Fruit fly (Drosophila melanogaster) whole organism, prepupa: Measurements from ENCODE around the gene Tcs4.
A peak's percentile ranks its signal among the peaks of the same experiment; 100 is the strongest.

Source experiments
- CG10631 ChIP-seq: fragments of 200-800 bp; sonication (Bioruptor generic); optimal IDR thresholded peaks from 2 replicates; lab custom pipeline; 2016; ENCODE audit warnings: missing biosample characterization, missing genetic modification characterization
- CG10669 ChIP-seq: fragments of 200-800 bp; sonication (Bioruptor generic); optimal IDR thresholded peaks from 3 replicates; lab custom pipeline; 2018; ENCODE audit warnings: missing biosample characterization, mild to moderate bottlenecking, missing genetic modification characterization, moderate library complexity
- CG11294 ChIP-seq: fragments of 200-800 bp; sonication (Bioruptor generic); IDR thresholded peaks from 2 replicates; pipeline ENCODE4 v1.3.6; 2022; ENCODE audit warnings: missing biosample characterization, missing genetic modification characterization
- CG11762 ChIP-seq: fragments of 200-800 bp; sonication (Bioruptor generic); optimal IDR thresholded peaks from 3 replicates; lab custom pipeline; 2016; ENCODE audit warnings: missing biosample characterization, missing genetic modification characterization; ENCODE audit not compliant: insufficient read depth
- CG15336 ChIP-seq: fragments of 200-800 bp; sonication (Bioruptor generic); IDR thresholded peaks from 2 replicates; pipeline ENCODE4 v1.3.6; 2022; ENCODE audit warnings: missing biosample characterization, missing genetic modification characterization
- CG1621 ChIP-seq: fragments of 200-800 bp; sonication (Bioruptor generic); optimal IDR thresholded peaks from 3 replicates; lab custom pipeline; 2018; ENCODE audit warnings: missing biosample characterization, mild to moderate bottlenecking, missing genetic modification characterization
- CG16779 ChIP-seq: fragments of 200-800 bp; sonication (Bioruptor generic); optimal IDR thresholded peaks from 3 replicates; lab custom pipeline; 2017; ENCODE audit warnings: missing biosample characterization, mild to moderate bottlenecking, missing genetic modification characterization
- CG31627 ChIP-seq: fragments of 200-800 bp; sonication (Bioruptor generic); optimal IDR thresholded peaks from 3 replicates; lab custom pipeline; 2016; ENCODE audit warnings: missing biosample characterization, missing genetic modification characterization
- CG34406 ChIP-seq: fragments of 200-800 bp; sonication (Bioruptor generic); optimal IDR thresholded peaks from 3 replicates; lab custom pipeline; 2016; ENCODE audit warnings: missing biosample characterization, missing genetic modification characterization
- CG3919 ChIP-seq: fragments of 200-800 bp; sonication (Bioruptor generic); optimal IDR thresholded peaks from 3 replicates; lab custom pipeline; 2016; ENCODE audit warnings: missing biosample characterization, missing genetic modification characterization
- CG4318 ChIP-seq: fragments of 200-800 bp; sonication (Bioruptor generic); optimal IDR thresholded peaks from 3 replicates; lab custom pipeline; 2017; ENCODE audit warnings: missing biosample characterization, mild to moderate bottlenecking, missing genetic modification characterization
- CG6163 ChIP-seq: fragments of 200-800 bp; sonication (Bioruptor generic); IDR thresholded peaks from 3 replicates; pipeline ENCODE4 v1.3.6; 2022; ENCODE audit warnings: missing biosample characterization, missing genetic modification characterization
- CG6792 ChIP-seq: fragments of 200-800 bp; sonication (Bioruptor generic); optimal IDR thresholded peaks from 3 replicates; lab custom pipeline; 2016; ENCODE audit warnings: missing biosample characterization, missing genetic modification characterization
- CG6808 ChIP-seq: fragments of 200-800 bp; sonication (Bioruptor generic); optimal IDR thresholded peaks from 3 replicates; lab custom pipeline; 2017; ENCODE audit warnings: missing biosample characterization, missing genetic modification characterization, mild to moderate bottlenecking, moderate library complexity, missing genetic modification reagents
- CG6854 ChIP-seq: fragments of 200-800 bp; sonication (Bioruptor generic); optimal IDR thresholded peaks from 2 replicates; lab custom pipeline; 2017; ENCODE audit warnings: missing biosample characterization, mild to moderate bottlenecking, missing genetic modification characterization
- CG7368 ChIP-seq: fragments of 200-800 bp; sonication (Bioruptor generic); optimal IDR thresholded peaks from 3 replicates; lab custom pipeline; 2016; ENCODE audit warnings: missing biosample characterization, missing genetic modification characterization
- CG8319 ChIP-seq: fragments of 200-800 bp; sonication (Bioruptor generic); optimal IDR thresholded peaks from 3 replicates; lab custom pipeline; 2016; ENCODE audit warnings: missing biosample characterization, missing genetic modification characterization
- CG8632 ChIP-seq: fragments of 200-800 bp; sonication (Bioruptor generic); optimal IDR thresholded peaks from 3 replicates; lab custom pipeline; 2016; ENCODE audit warnings: missing biosample characterization, missing genetic modification characterization
- Eip78C ChIP-seq: fragments of 200-800 bp; sonication (Bioruptor generic); peaks from one replicate; lab custom pipeline; 2016; ENCODE audit warnings: missing biosample characterization, missing genetic modification characterization
- Eip93F ChIP-seq: fragments of 200-800 bp; sonication (Bioruptor generic); optimal IDR thresholded peaks from 2 replicates; lab custom pipeline; 2016; ENCODE audit warnings: missing biosample characterization, mild to moderate bottlenecking, missing genetic modification characterization
- Ets21C ChIP-seq: fragments of 200-800 bp; sonication (Bioruptor generic); optimal IDR thresholded peaks from 3 replicates; lab custom pipeline; 2016; ENCODE audit warnings: missing biosample characterization, missing genetic modification characterization
- Ets96B ChIP-seq: fragments of 200-800 bp; optimal IDR thresholded peaks from 2 replicates; lab custom pipeline; 2019; ENCODE audit warnings: missing biosample characterization, mild to moderate bottlenecking, missing genetic modification characterization, moderate library complexity
- Hr38 ChIP-seq: sonication (Bioruptor generic); optimal IDR thresholded peaks from 2 replicates; lab custom pipeline; 2016; ENCODE audit warnings: missing biosample characterization, missing genetic modification characterization
- Hr39 ChIP-seq: fragments of 200-800 bp; sonication (Bioruptor generic); optimal IDR thresholded peaks from 2 replicates; lab custom pipeline; 2016; ENCODE audit warnings: missing biosample characterization, missing genetic modification characterization
- Hr4 ChIP-seq: fragments of 200-800 bp; sonication (Bioruptor generic); optimal IDR thresholded peaks from 3 replicates; lab custom pipeline; 2016; ENCODE audit warnings: missing biosample characterization, missing genetic modification characterization
- Met ChIP-seq: fragments of 200-800 bp; sonication (Bioruptor generic); optimal IDR thresholded peaks from 3 replicates; lab custom pipeline; 2016; ENCODE audit warnings: missing biosample characterization, missing genetic modification characterization
- OdsH ChIP-seq: fragments of 200-800 bp; sonication (Bioruptor generic); optimal IDR thresholded peaks from 3 replicates; lab custom pipeline; 2016; ENCODE audit warnings: missing biosample characterization, missing genetic modification characterization
- Smox ChIP-seq: fragments of 200-800 bp; sonication (Bioruptor generic); optimal IDR thresholded peaks from 3 replicates; lab custom pipeline; 2016; ENCODE audit warnings: missing biosample characterization, missing genetic modification characterization
- Sox102F ChIP-seq: fragments of 200-800 bp; sonication (Bioruptor generic); optimal IDR thresholded peaks from 2 replicates; lab custom pipeline; 2016; ENCODE audit warnings: missing biosample characterization, mild to moderate bottlenecking, missing genetic modification characterization
- Sox15 ChIP-seq: fragments of 200-800 bp; sonication (Bioruptor generic); optimal IDR thresholded peaks from 3 replicates; lab custom pipeline; 2016; ENCODE audit warnings: missing biosample characterization, missing genetic modification characterization
- achi ChIP-seq: fragments of 200-800 bp; sonication (Bioruptor generic); optimal IDR thresholded peaks from 3 replicates; lab custom pipeline; 2016; ENCODE audit warnings: missing biosample characterization, missing genetic modification characterization
- cyc ChIP-seq: fragments of 200-800 bp; sonication (Bioruptor generic); optimal IDR thresholded peaks from 3 replicates; lab custom pipeline; 2016; ENCODE audit warnings: missing biosample characterization, missing genetic modification characterization
- dac ChIP-seq: fragments of 200-800 bp; sonication (Bioruptor generic); optimal IDR thresholded peaks from 2 replicates; lab custom pipeline; 2017; ENCODE audit warnings: missing biosample characterization, mild to moderate bottlenecking, missing genetic modification characterization
- dsx ChIP-seq: fragments of 200-800 bp; optimal IDR thresholded peaks from 3 replicates; lab custom pipeline; 2019; ENCODE audit warnings: missing biosample characterization, mild to moderate bottlenecking, missing genetic modification characterization, moderate library complexity; ENCODE audit not compliant: poor library complexity, severe bottlenecking
- esn ChIP-seq: fragments of 200-800 bp; sonication (Bioruptor generic); optimal IDR thresholded peaks from 2 replicates; lab custom pipeline; 2016; ENCODE audit warnings: missing biosample characterization, mild to moderate bottlenecking, missing genetic modification characterization, moderate library complexity
- fd85E ChIP-seq: fragments of 200-800 bp; sonication (Bioruptor generic); optimal IDR thresholded peaks from 3 replicates; lab custom pipeline; 2016; ENCODE audit warnings: missing biosample characterization, missing genetic modification characterization
- lz ChIP-seq: fragments of 200-800 bp; sonication (Bioruptor generic); optimal IDR thresholded peaks from 3 replicates; lab custom pipeline; 2016; ENCODE audit warnings: missing biosample characterization, missing genetic modification characterization
- net ChIP-seq: fragments of 200-800 bp; sonication (Bioruptor generic); optimal IDR thresholded peaks from 3 replicates; lab custom pipeline; 2016; ENCODE audit warnings: missing biosample characterization, missing genetic modification characterization
- pdm3 ChIP-seq: fragments of 200-800 bp; sonication (Bioruptor generic); optimal IDR thresholded peaks from 3 replicates; lab custom pipeline; 2016; ENCODE audit warnings: missing biosample characterization, missing genetic modification characterization
- salr ChIP-seq, 2 experiments: fragments of 200-800 bp; sonication (Bioruptor generic); optimal IDR thresholded peaks; 3 replicates each; lab custom pipeline; 2016 to 2018; ENCODE audit warnings: missing biosample characterization in 2 of 2, missing genetic modification characterization in 2 of 2, mild to moderate bottlenecking in 1 of 2
- spab ChIP-seq: fragments of 200-800 bp; sonication (Bioruptor generic); optimal IDR thresholded peaks from 2 replicates; lab custom pipeline; 2017; ENCODE audit warnings: missing biosample characterization, mild to moderate bottlenecking, missing genetic modification characterization, missing genetic modification reagents
- ss ChIP-seq, 2 experiments: fragments of 200-800 bp; sonication (Bioruptor generic); optimal IDR thresholded peaks; 2 replicates in 1 of 2; 3 replicates in 1 of 2; lab custom pipeline; 2017 to 2018; ENCODE audit warnings: mild to moderate bottlenecking in 2 of 2, missing biosample characterization in 2 of 2, missing genetic modification characterization in 2 of 2, moderate library complexity in 1 of 2
- svp ChIP-seq: fragments of 200-800 bp; sonication (Bioruptor generic); peaks from one replicate; lab custom pipeline; 2016; ENCODE audit warnings: missing biosample characterization, missing genetic modification characterization
- topi ChIP-seq: fragments of 200-800 bp; sonication (Bioruptor generic); optimal IDR thresholded peaks from 3 replicates; lab custom pipeline; 2016; ENCODE audit warnings: missing biosample characterization, missing genetic modification characterization
- vri ChIP-seq: fragments of 200-800 bp; sonication (Bioruptor generic); optimal IDR thresholded peaks from 3 replicates; lab custom pipeline; 2016; ENCODE audit warnings: missing biosample characterization, mild to moderate bottlenecking, missing genetic modification characterization

The Tcs4 gene

DNA sequence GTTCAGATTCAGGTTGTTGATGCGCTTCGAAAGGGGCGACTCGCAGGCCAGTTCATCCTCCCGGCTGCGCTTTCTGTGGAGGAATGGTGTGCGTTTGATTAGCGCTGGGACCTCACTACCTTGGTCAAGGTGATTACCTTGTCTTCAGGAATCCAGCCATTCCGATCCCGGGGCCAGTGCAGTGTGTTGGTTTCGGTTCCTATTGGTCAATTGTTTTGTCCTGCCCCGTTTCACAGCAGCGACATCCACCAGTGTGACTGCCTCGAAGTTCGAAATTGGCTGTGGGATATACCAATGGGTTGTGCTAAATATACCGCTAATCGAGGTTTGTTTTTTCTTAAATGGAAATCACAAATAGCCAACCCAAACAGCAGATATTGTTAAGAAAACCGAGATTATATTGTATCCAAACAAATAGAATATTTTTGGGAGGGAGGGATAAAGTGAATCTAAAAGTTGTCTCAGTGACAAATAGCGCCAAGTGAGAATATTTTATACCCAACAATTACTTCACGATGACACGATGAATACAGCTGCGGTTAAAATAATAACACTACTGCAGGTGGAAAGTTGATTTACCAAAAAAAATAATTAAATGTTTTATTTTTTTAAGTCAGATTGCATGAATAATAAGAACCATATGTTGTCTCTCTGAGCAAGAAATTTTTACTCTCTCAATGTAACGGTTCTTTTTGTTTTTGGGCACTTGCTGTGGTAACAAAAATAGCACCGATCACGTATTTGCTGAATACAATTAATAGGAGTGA lies 6.6 kb downstream of the Tcs4 start, which contains the start of gene CG14229 (continued):
- TF ChIP-seq achi (GFP tag; lab: Kevin White, UChicago) (peak; percentile 24), Hr4 (peak; percentile 39), CG3919 (no peak), CG16779 (no peak), CG6854 (GFP tag; lab: Kevin White, UChicago) (no peak), svp (GFP tag; lab: Kevin White, UChicago) (no peak), net (GFP tag; lab: Kevin White, UChicago) (no peak), Ets96B (tag; lab: Kevin White, UChicago) (no peak), CG10669 (GFP tag; lab: Kevin White, UChicago) (peak; percentile 5)

DNA sequence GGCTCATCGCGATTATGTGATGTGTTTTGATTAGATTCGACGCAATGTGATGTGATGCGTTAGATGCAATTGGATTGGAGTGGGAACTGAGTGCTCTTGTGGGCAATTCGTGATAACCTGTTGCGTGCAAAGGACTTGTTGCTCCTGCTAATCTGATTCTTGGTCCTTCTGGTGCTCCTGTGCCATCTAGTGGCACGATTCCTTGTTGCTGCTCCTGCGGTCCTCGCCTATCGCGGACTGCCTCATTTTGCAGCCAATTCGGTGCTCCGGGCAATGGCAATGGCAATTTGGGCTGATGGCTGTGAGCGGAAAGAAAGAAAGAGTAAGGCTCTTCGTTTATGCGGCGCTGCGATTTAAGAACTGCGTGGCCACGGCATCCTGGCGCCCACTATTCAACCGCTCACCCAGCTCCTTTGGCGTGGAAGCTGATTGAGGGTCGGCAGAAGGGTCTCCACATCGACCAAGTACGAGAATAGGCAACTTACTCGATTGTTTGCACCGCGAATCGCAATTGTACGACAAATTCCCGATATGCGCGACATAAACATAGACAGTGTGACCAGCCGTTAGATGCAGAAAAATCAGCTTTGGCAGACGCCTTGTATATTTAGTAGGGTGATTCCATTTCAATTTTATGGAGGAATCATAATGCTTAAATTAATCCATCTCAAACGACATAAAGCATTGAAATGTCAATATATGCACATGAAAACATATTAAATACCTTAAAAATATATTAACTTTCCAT lies 8.4 kb downstream of the Tcs4 start, which contains the start of gene Mer:
Gene Mer, minus strand, starts transcription at position 550 of the 748 bp plus-strand sequence.
- TF ChIP-seq lz (GFP tag; lab: Kevin White, UChicago) (peak; percentile 92), CG34406 (GFP tag; lab: Kevin White, UChicago) (peak; percentile 78), Hr4 (peak; percentile 86), CG31627 (GFP tag; lab: Kevin White, UChicago) (peak; percentile 88), OdsH (GFP tag; lab: Kevin White, UChicago) (peak; percentile 84), spab (GFP tag; lab: Kevin White, UChicago) (peak; percentile 65), CG15336 (GFP tag; lab: Robert Waterston, UW) (peak; percentile 91), Smox (GFP tag; lab: Kevin White, UChicago) (peak; percentile 80), fd85E (GFP tag; lab: Kevin White, UChicago) (peak; percentile 51), CG6792 (GFP tag; lab: Kevin White, UChicago) (peak; percentile 87), CG4318 (no peak), Sox15 (peak; percentile 73), CG6808 (GFP tag; lab: Kevin White, UChicago) (peak; percentile 84), pdm3 (GFP tag; lab: Kevin White, UChicago) (peak; percentile 23), CG10631 (peak; percentile 66), vri (GFP tag; lab: Kevin White, UChicago) (no peak), Ets21C (GFP tag; lab: Kevin White, UChicago) (peak; percentile 76), CG10669 (GFP tag; lab: Kevin White, UChicago) (peak; percentile 82), CG11762 (GFP tag; lab: Kevin White, UChicago) (peak; percentile 59), Hr38 (GFP tag; lab: Kevin White, UChicago) (no peak), CG6163 (GFP tag; lab: Robert Waterston, UW) (peak; percentile 91), achi (GFP tag; lab: Kevin White, UChicago) (peak; percentile 83), Hr39 (GFP tag; lab: Kevin White, UChicago) (peak; percentile 82), CG8319 (peak; percentile 69), dac (peak; percentile 79), cyc (GFP tag; lab: Kevin White, UChicago) (peak; percentile 83), CG8632 (GFP tag; lab: Kevin White, UChicago) (peak; percentile 80), net (GFP tag; lab: Kevin White, UChicago) (peak; percentile 91), ss (GFP tag; optimal IDR thresholded peaks at IDR 0.05; lab: Kevin White, UChicago) (peak; percentile 81 to 85), CG1621 (tag; lab: Kevin White, UChicago) (peak; percentile 84), CG11294 (GFP tag; lab: Robert Waterston, UW) (peak; percentile 72), Met (peak; percentile 18), salr (GFP tag; optimal IDR thresholded peaks at IDR 0.05; lab: Kevin White, UChicago) (peak in 1 of 2 experiments; percentile 72), esn (GFP tag; lab: Kevin White, UChicago) (peak; percentile 88), Sox102F (GFP tag; lab: Kevin White, UChicago) (peak; percentile 81), CG7368 (GFP tag; lab: Kevin White, UChicago) (peak; percentile 92), dsx (GFP tag; lab: Kevin White, UChicago) (peak; percentile 78), Ets96B (tag; lab: Kevin White, UChicago) (peak; percentile 82), CG16779 (peak; percentile 80), Eip78C (GFP tag; lab: Kevin White, UChicago) (peak; percentile 94), CG6854 (GFP tag; lab: Kevin White, UChicago) (peak; percentile 83), topi (peak; percentile 90), Eip93F (GFP tag; lab: Kevin White, UChicago) (peak; percentile 62), svp (GFP tag; lab: Kevin White, UChicago) (no peak)
